Worm (Caenorhabditis elegans): ENCODE results near the gene smim-14.
A peak's percentile ranks its signal among the peaks of the same experiment; 100 is the strongest.

ce11 chrIII:3499850-3500249, 30.3 kb upstream of the smim-14 start:
- TF ChIP-seq med-1 (GFP tag; optimal IDR thresholded peaks at IDR 0.05; ENCODE audit: insufficient read depth) = no peak
- TF ChIP-seq T22C8.4 (GFP tag; IDR thresholded peaks at IDR 0.05) = peak; percentile 93
- TF ChIP-seq ztf-23 (GFP tag; IDR thresholded peaks at IDR 0.05) = peak; percentile 97
- peak; percentile 94 for TF ChIP-seq ref-1 (GFP tag; conservative IDR thresholded peaks at IDR 0.05)
- peak; percentile 97 for TF ChIP-seq flt-1 (GFP tag; IDR thresholded peaks at IDR 0.05)

Data from whole organism, midembryonic.